Worm (Caenorhabditis elegans) whole organism, young adult: ENCODE results near the gene R08C7.1.

ENCODE experiments used
- B0019.2 ChIP-seq: fragments of 200-800 bp; sonication (Bioruptor generic); conservative IDR thresholded peaks from 2 replicates; pipeline ENCODE4 v1.3.6; 2022; ENCODE audit warnings: missing genetic modification reagents, missing genetic modification characterization, missing compliant biosample characterization
- B0035.1 ChIP-seq: sonication (generic microtip); optimal IDR thresholded peaks from 2 replicates; lab custom pipeline; 2016; ENCODE audit warnings: missing genetic modification characterization, mild to moderate bottlenecking, missing compliant biosample characterization, missing genotype, missing genetic modification reagents
- C06A6.2 ChIP-seq: fragments of 200-800 bp; sonication (Bioruptor generic); conservative IDR thresholded peaks from 2 replicates; pipeline ENCODE4 v1.3.6; 2022; ENCODE audit warnings: missing genetic modification characterization, missing compliant biosample characterization
- F33H1.4 ChIP-seq: fragments of 200-800 bp; sonication (Bioruptor generic); IDR thresholded peaks from 2 replicates; pipeline ENCODE4 v1.3.6; 2022; ENCODE audit warnings: missing genetic modification reagents, missing genetic modification characterization, missing compliant biosample characterization
- F37B4.10 ChIP-seq: fragments of 200-800 bp; sonication (Bioruptor generic); IDR thresholded peaks from 2 replicates; pipeline ENCODE4 v1.3.6; 2022; ENCODE audit warnings: missing genetic modification characterization, missing compliant biosample characterization
- F49E8.2 ChIP-seq: sonication (generic microtip); optimal IDR thresholded peaks from 3 replicates; lab custom pipeline; 2017; ENCODE audit warnings: missing genetic modification characterization, mild to moderate bottlenecking, missing compliant biosample characterization, antibody characterized with exemption, moderate library complexity; ENCODE audit not compliant: insufficient read depth
- F52B5.7 ChIP-seq: sonication (generic microtip); optimal IDR thresholded peaks from 2 replicates; lab custom pipeline; 2016; ENCODE audit warnings: mild to moderate bottlenecking, missing genetic modification characterization, missing compliant biosample characterization
- F55B11.4 ChIP-seq: sonication (generic microtip); optimal IDR thresholded peaks from 2 replicates; lab custom pipeline; 2016; ENCODE audit warnings: missing compliant biosample characterization, missing genetic modification characterization, borderline replicate concordance; ENCODE audit not compliant: insufficient read depth
- F57A8.1 ChIP-seq: fragments of 200-800 bp; sonication (Bioruptor generic); optimal IDR thresholded peaks from 2 replicates; lab custom pipeline; 2018; ENCODE audit warnings: mild to moderate bottlenecking, missing genetic modification characterization, moderate library complexity, missing compliant biosample characterization
- K11D2.4 ChIP-seq: fragments of 200-800 bp; sonication (Bioruptor generic); IDR thresholded peaks from 2 replicates; pipeline ENCODE4 v1.3.6; 2022; ENCODE audit warnings: missing genetic modification reagents, missing genetic modification characterization, missing compliant biosample characterization
- Y79H2A.3 ChIP-seq: fragments of 200-800 bp; sonication (Bioruptor generic); conservative IDR thresholded peaks from 2 replicates; pipeline ENCODE4 v1.3.6; 2022; ENCODE audit warnings: missing genetic modification reagents, missing genetic modification characterization, missing compliant biosample characterization
- Y95B8A.8 ChIP-seq: fragments of 200-800 bp; sonication (Bioruptor generic); IDR thresholded peaks from 2 replicates; pipeline ENCODE4 v1.3.6; 2022; ENCODE audit warnings: missing genetic modification reagents, missing genetic modification characterization, missing compliant biosample characterization
- ama-1 ChIP-seq, 3 experiments: fragments of 150-350 bp in 1 of 3; sonication (generic microtip) in 2 of 3; optimal IDR thresholded peaks; 2 replicates each; lab custom pipeline; 2014 to 2018; ENCODE audit warnings: missing biosample characterization in 2 of 3, missing genetic modification characterization in 2 of 3, missing genetic modification reagents in 2 of 3
- aptf-2 ChIP-seq: fragments of 200-800 bp; sonication (Bioruptor generic); conservative IDR thresholded peaks from 2 replicates; pipeline ENCODE4 v1.3.6; 2022; ENCODE audit warnings: missing genetic modification reagents, missing genetic modification characterization, missing compliant biosample characterization
- atf-7 ChIP-seq: sonication (generic microtip); optimal IDR thresholded peaks from 2 replicates; lab custom pipeline; 2017; ENCODE audit warnings: mild to moderate bottlenecking, missing genetic modification characterization, missing compliant biosample characterization
- bed-1 ChIP-seq: fragments of 200-800 bp; sonication (Bioruptor generic); IDR thresholded peaks from 2 replicates; pipeline ENCODE4 v1.3.6; 2022; ENCODE audit warnings: missing genetic modification reagents, missing genetic modification characterization, missing compliant biosample characterization
- bed-2 ChIP-seq: fragments of 200-800 bp; sonication (Bioruptor generic); IDR thresholded peaks from 2 replicates; pipeline ENCODE4 v1.3.6; 2022; ENCODE audit warnings: missing genetic modification reagents, missing genetic modification characterization, missing compliant biosample characterization
- ccch-3 ChIP-seq: fragments of 200-800 bp; sonication (Bioruptor generic); optimal IDR thresholded peaks from 2 replicates; lab custom pipeline; 2018; ENCODE audit warnings: mild to moderate bottlenecking, missing genetic modification characterization, missing compliant biosample characterization
- cebp-1 ChIP-seq, 2 experiments: fragments of 200-800 bp in 1 of 2; sonication (Bioruptor generic) in 1 of 2; sonication (generic microtip) in 1 of 2; IDR thresholded peaks in 1 of 2; optimal IDR thresholded peaks in 1 of 2; 2 replicates each; pipeline versions ENCODE4 v1.3.6 to Lab custom; 2017 to 2022; ENCODE audit warnings: missing compliant biosample characterization in 2 of 2, missing genetic modification characterization in 2 of 2, mild to moderate bottlenecking in 1 of 2, missing genetic modification reagents in 1 of 2, moderate library complexity in 1 of 2
- die-1 ChIP-seq: sonication (generic microtip); optimal IDR thresholded peaks from 2 replicates; lab custom pipeline; 2016; ENCODE audit warnings: missing genotype, mild to moderate bottlenecking, missing genetic modification characterization, missing compliant biosample characterization
- egl-18 ChIP-seq: fragments of 200-800 bp; sonication (Bioruptor generic); IDR thresholded peaks from 2 replicates; pipeline ENCODE4 v1.3.6; 2022; ENCODE audit warnings: missing genetic modification reagents, missing genetic modification characterization, missing compliant biosample characterization
- egrh-3 ChIP-seq: fragments of 200-800 bp; sonication (Bioruptor generic); IDR thresholded peaks from 2 replicates; pipeline ENCODE4 v1.3.6; 2022; ENCODE audit warnings: missing genetic modification reagents, missing genetic modification characterization, missing compliant biosample characterization
- ekl-4 ChIP-seq: fragments of 200-800 bp; sonication (Bioruptor generic); IDR thresholded peaks from 2 replicates; pipeline ENCODE4 v1.3.6; 2022; ENCODE audit warnings: missing genetic modification reagents, missing genetic modification characterization, missing compliant biosample characterization
- fkh-3 ChIP-seq: sonication (generic microtip); optimal IDR thresholded peaks from 2 replicates; lab custom pipeline; 2016; ENCODE audit warnings: mild to moderate bottlenecking, missing genetic modification characterization, missing compliant biosample characterization
- gei-17 ChIP-seq: fragments of 200-800 bp; sonication (Bioruptor generic); optimal IDR thresholded peaks from 2 replicates; lab custom pipeline; 2018; ENCODE audit warnings: mild to moderate bottlenecking, missing genetic modification characterization, missing compliant biosample characterization
- hsf-1 ChIP-seq: fragments of 200-800 bp; sonication (Bioruptor generic); IDR thresholded peaks from 2 replicates; pipeline ENCODE4 v1.3.6; 2022; ENCODE audit warnings: missing genetic modification reagents, missing genetic modification characterization, missing compliant biosample characterization
- let-526 ChIP-seq: fragments of 200-800 bp; sonication (Bioruptor generic); IDR thresholded peaks from 2 replicates; pipeline ENCODE4 v1.3.6; 2022; ENCODE audit warnings: missing genetic modification reagents, missing genetic modification characterization, missing compliant biosample characterization
- let-607 ChIP-seq, 2 experiments: fragments of 200-800 bp in 1 of 2; sonication (Bioruptor generic) in 1 of 2; sonication (generic microtip) in 1 of 2; optimal IDR thresholded peaks; 2 replicates each; lab custom pipeline; 2016 to 2018; ENCODE audit warnings: mild to moderate bottlenecking in 2 of 2, missing compliant biosample characterization in 2 of 2, missing genetic modification characterization in 2 of 2, moderate library complexity in 2 of 2, missing genotype in 1 of 2
- lin-26 ChIP-seq: fragments of 200-800 bp; sonication (Bioruptor generic); IDR thresholded peaks from 2 replicates; pipeline ENCODE4 v1.3.6; 2022; ENCODE audit warnings: missing genetic modification reagents, missing genetic modification characterization, missing compliant biosample characterization
- lsy-27 ChIP-seq: sonication (generic microtip); optimal IDR thresholded peaks from 2 replicates; lab custom pipeline; 2017; ENCODE audit warnings: missing genetic modification characterization, mild to moderate bottlenecking, missing compliant biosample characterization, antibody characterized with exemption, missing genotype, borderline replicate concordance; ENCODE audit not compliant: insufficient read depth
- madf-10 ChIP-seq: sonication (generic microtip); optimal IDR thresholded peaks from 2 replicates; lab custom pipeline; 2016; ENCODE audit warnings: mild to moderate bottlenecking, missing genetic modification characterization, missing compliant biosample characterization
- mxl-1 ChIP-seq: sonication (generic microtip); optimal IDR thresholded peaks from 2 replicates; lab custom pipeline; 2016; ENCODE audit warnings: missing genetic modification characterization, missing compliant biosample characterization
- nfyb-1 ChIP-seq: fragments of 200-800 bp; sonication (Bioruptor generic); IDR thresholded peaks from 2 replicates; pipeline ENCODE4 v1.3.6; 2022; ENCODE audit warnings: missing genetic modification reagents, missing genetic modification characterization, missing compliant biosample characterization
- nhr-179 ChIP-seq: sonication (generic microtip); optimal IDR thresholded peaks from 2 replicates; lab custom pipeline; 2016; ENCODE audit warnings: mild to moderate bottlenecking, missing genetic modification characterization, missing compliant biosample characterization
- nhr-90 ChIP-seq: sonication (generic microtip); optimal IDR thresholded peaks from 2 replicates; lab custom pipeline; 2016; ENCODE audit warnings: missing genotype, mild to moderate bottlenecking, missing genetic modification characterization, missing compliant biosample characterization
- pbrm-1 ChIP-seq: fragments of 200-800 bp; sonication (Bioruptor generic); IDR thresholded peaks from 2 replicates; pipeline ENCODE4 v1.3.6; 2022; ENCODE audit warnings: missing genetic modification reagents, missing genetic modification characterization, missing compliant biosample characterization
- rec-8 ChIP-seq, 2 experiments: sonication (generic microtip); optimal IDR thresholded peaks; 2 replicates each; lab custom pipeline; 2016; ENCODE audit warnings: mild to moderate bottlenecking in 2 of 2, missing genetic modification characterization in 2 of 2, missing genetic modification reagents in 2 of 2, missing genotype in 2 of 2, missing biosample characterization in 1 of 2, missing compliant biosample characterization in 1 of 2, moderate library complexity in 1 of 2
- repo-1 ChIP-seq: sonication (generic microtip); optimal IDR thresholded peaks from 2 replicates; lab custom pipeline; 2017; ENCODE audit warnings: mild to moderate bottlenecking, missing genetic modification characterization, missing compliant biosample characterization
- snpc-1.1 ChIP-seq: sonication (generic microtip); optimal IDR thresholded peaks from 2 replicates; lab custom pipeline; 2017; ENCODE audit warnings: missing genetic modification characterization, mild to moderate bottlenecking, missing compliant biosample characterization, antibody characterized with exemption, moderate library complexity, missing genotype, missing genetic modification reagents; ENCODE audit not compliant: insufficient read depth
- snpc-4 ChIP-seq, 5 experiments: fragments of 150-350 bp in 1 of 5; sonication (generic microtip) in 4 of 5; optimal IDR thresholded peaks; 2 replicates each; lab custom pipeline; 2014 to 2018; ENCODE audit warnings: missing genetic modification characterization in 5 of 5, missing biosample characterization in 3 of 5, antibody characterized with exemption in 2 of 5, mild to moderate bottlenecking in 2 of 5, missing compliant biosample characterization in 2 of 5, missing genotype in 2 of 5, moderate library complexity in 2 of 5, missing genetic modification reagents in 1 of 5
- tbp1 ChIP-seq: fragments of 200-800 bp; sonication (Bioruptor generic); optimal IDR thresholded peaks from 2 replicates; lab custom pipeline; 2018; ENCODE audit warnings: mild to moderate bottlenecking, missing genetic modification characterization, missing compliant biosample characterization
- tbx-9 ChIP-seq: sonication (generic microtip); optimal IDR thresholded peaks from 2 replicates; lab custom pipeline; 2016; ENCODE audit warnings: borderline replicate concordance, missing genetic modification characterization, inconsistent platforms, missing compliant biosample characterization
- unc-62 ChIP-seq: fragments of 150-350 bp; optimal IDR thresholded peaks from 2 replicates; lab custom pipeline; 2014; ENCODE audit warnings: missing biosample characterization, missing genetic modification reagents, missing genetic modification characterization
- zfh-2 ChIP-seq: fragments of 200-800 bp; sonication (Bioruptor generic); conservative IDR thresholded peaks from 2 replicates; pipeline ENCODE4 v1.3.6; 2022; ENCODE audit warnings: missing genetic modification reagents, missing genetic modification characterization, missing compliant biosample characterization
- ztf-28 ChIP-seq: fragments of 200-800 bp; sonication (Bioruptor generic); IDR thresholded peaks from 2 replicates; pipeline ENCODE4 v1.3.6; 2022; ENCODE audit warnings: missing genetic modification reagents, missing genetic modification characterization, missing compliant biosample characterization

R08C7.1 gene

DNA sequence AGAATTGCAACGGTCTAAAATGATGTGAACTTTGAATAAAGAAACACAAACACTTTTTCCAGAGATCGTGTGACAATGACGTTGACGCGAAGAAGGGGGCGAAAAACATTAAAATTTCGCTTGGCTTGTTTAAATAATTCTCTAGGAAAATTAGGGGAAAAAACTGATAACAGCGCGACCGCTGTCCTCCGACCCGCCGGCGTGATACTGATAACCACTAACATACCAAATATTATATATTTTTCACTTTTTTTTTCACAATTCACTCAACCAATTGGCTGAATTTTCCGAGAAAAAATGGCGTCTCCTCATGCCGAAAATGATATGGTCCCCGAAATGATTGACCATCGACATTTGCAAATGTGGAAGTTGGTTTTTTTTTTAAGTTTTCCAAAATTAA lies 1.8 kb upstream of the R08C7.1 start (continued):
- TF ChIP-seq egrh-3 (GFP tag; lab: Robert Waterston, UW) = no peak
- no peak for TF ChIP-seq K11D2.4 (GFP tag; lab: Robert Waterston, UW)
- no peak; the same call in 1 of the 2 replicates for TF ChIP-seq ekl-4 (GFP tag; lab: Robert Waterston, UW)
- peak; percentile 39 for TF ChIP-seq F33H1.4 (GFP tag; lab: Robert Waterston, UW)
- TF ChIP-seq tbp1 = peak; percentile 43
- peak; percentile 40; the same call in 1 of the 2 replicates for TF ChIP-seq Y79H2A.3 (GFP tag; lab: Robert Waterston, UW)
- TF ChIP-seq let-607 (tag; optimal IDR thresholded peaks at IDR 0.05; lab: Kevin White, UChicago) = no peak
- TF ChIP-seq fkh-3 (tag; lab: Kevin White, UChicago) = peak; percentile 6
- TF ChIP-seq Y95B8A.8 = peak; percentile 70; the same call in 1 of the 2 replicates
- peak; percentile 82 for TF ChIP-seq nfyb-1 (GFP tag; lab: Robert Waterston, UW)
- peak; percentile 30 for TF ChIP-seq B0035.1
- no peak for TF ChIP-seq bed-2 (GFP tag; lab: Robert Waterston, UW)
- TF ChIP-seq B0019.2 (GFP tag; lab: Robert Waterston, UW) = no peak
- TF ChIP-seq aptf-2 (GFP tag; lab: Robert Waterston, UW) = no peak
- TF ChIP-seq F37B4.10 (GFP tag; lab: Robert Waterston, UW) = no peak
- TF ChIP-seq die-1 (tag; lab: Kevin White, UChicago) = peak; percentile 18
- peak; percentile 64 for TF ChIP-seq madf-10
- TF ChIP-seq egl-18 (GFP tag; lab: Robert Waterston, UW) = no peak
- TF ChIP-seq atf-7 = peak; percentile 49
- no peak for TF ChIP-seq bed-1 (GFP tag; lab: Robert Waterston, UW)
- TF ChIP-seq snpc-1.1 (tag; lab: Kevin White, UChicago) = no peak
- TF ChIP-seq mxl-1 (tag; lab: Kevin White, UChicago) = no peak
- no peak for TF ChIP-seq C06A6.2 (GFP tag; lab: Robert Waterston, UW)
- peak; percentile 49 for TF ChIP-seq ama-1 (optimal IDR thresholded peaks at IDR 0.05; lab: Kevin White, UChicago)
- TF ChIP-seq ama-1 (GFP tag; optimal IDR thresholded peaks at IDR 0.05; lab: Kevin White, UChicago) = no peak
- no peak for TF ChIP-seq zfh-2 (GFP tag; lab: Robert Waterston, UW)
- 0 out of 2 replicates have a peak, but pooled peaks have one; percentile 40 for TF ChIP-seq pbrm-1 (GFP tag; lab: Robert Waterston, UW)
- no peak for TF ChIP-seq nhr-179
- TF ChIP-seq F57A8.1 (GFP tag; lab: Kevin White, UChicago) = no peak
- no peak for TF ChIP-seq ccch-3
- peak; percentile 75 for TF ChIP-seq repo-1 (tag; lab: Kevin White, UChicago)
- TF ChIP-seq let-526 (GFP tag; lab: Robert Waterston, UW) = no peak
- TF ChIP-seq nhr-90 (tag; lab: Kevin White, UChicago) = peak; percentile 47
- no peak for TF ChIP-seq unc-62 (GFP tag; lab: Kevin White, UChicago)
- peak; percentile 41 for TF ChIP-seq F49E8.2 (tag; lab: Kevin White, UChicago)
- no peak for TF ChIP-seq ztf-28
- no peak for TF ChIP-seq F55B11.4
- TF ChIP-seq tbx-9 (tag; lab: Kevin White, UChicago) = no peak
- TF ChIP-seq rec-8 (tag; optimal IDR thresholded peaks at IDR 0.05; lab: Kevin White, UChicago) = peak; percentile 19 to 23
- no peak for TF ChIP-seq lsy-27
- no peak; the same call in 1 of the 2 replicates for TF ChIP-seq hsf-1 (GFP tag; lab: Robert Waterston, UW)
- TF ChIP-seq snpc-4 (GFP tag; optimal IDR thresholded peaks at IDR 0.05; lab: Kevin White, UChicago) = no peak
- TF ChIP-seq snpc-4 (tag; optimal IDR thresholded peaks at IDR 0.05; lab: Kevin White, UChicago) = peak in 2 of 4 experiments; percentile 22 to 47
- peak; percentile 58; the same call in 1 of the 2 replicates for TF ChIP-seq lin-26 (GFP tag; lab: Robert Waterston, UW)
- peak; percentile 52 for TF ChIP-seq F52B5.7
- no peak for TF ChIP-seq cebp-1 (GFP tag; IDR thresholded peaks at IDR 0.05; lab: Robert Waterston, UW)
- peak; percentile 56 for TF ChIP-seq cebp-1 (tag; optimal IDR thresholded peaks at IDR 0.05; lab: Kevin White, UChicago)
- no peak for TF ChIP-seq gei-17 (GFP tag; lab: Kevin White, UChicago)
